Comparison of ENCODE assay signal across 1 fruit fly cellular context in the genomic region with DNA sequence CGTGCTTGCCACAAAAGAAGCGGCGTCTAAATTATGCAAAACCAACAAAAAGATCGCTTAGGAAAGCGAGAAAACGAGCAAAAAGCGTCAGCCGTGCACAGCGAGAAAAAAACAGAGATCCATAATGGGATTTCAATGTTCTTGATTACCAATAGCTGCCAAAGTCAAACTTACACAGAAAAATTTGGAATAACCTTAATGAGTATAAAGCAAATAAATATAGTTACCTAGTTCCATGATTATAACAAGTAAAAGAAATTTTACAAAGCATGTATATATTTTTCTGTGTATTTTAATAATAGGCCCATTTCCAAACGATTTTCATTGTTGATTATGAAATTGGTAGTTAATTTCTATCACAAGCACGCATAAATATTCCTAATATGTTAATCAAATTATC.
TF ChIP-seq lines count a peak whose summit lies in the region.

No protein-coding gene starts in this region.

TF ChIP-seq in whole organism, embryonic, 481 proteins besides CTCF, POLR2A, EP300 and RAD21 (continued from another document and continues in another):
- TF ChIP-seq CG10366 (GFP tag; IDR thresholded peaks at IDR 0.05; lab: Robert Waterston, UW) (peak; percentile 40), maf-S (GFP tag; optimal IDR thresholded peaks at IDR 0.05; lab: Kevin White, UChicago) (no peak), ttk (GFP tag; IDR thresholded peaks at IDR 0.05; lab: Robert Waterston, UW) (peak; percentile 51), D19A (tag; optimal IDR thresholded peaks at IDR 0.05; lab: Kevin White, UChicago) (peak; percentile 53), Rx (GFP tag; IDR thresholded peaks at IDR 0.05; lab: Robert Waterston, UW) (peak; percentile 41; the same call in 1 of the 2 replicates), CG7987 (GFP tag; optimal IDR thresholded peaks at IDR 0.05; lab: Kevin White, UChicago) (no peak), CG6791 (GFP tag; IDR thresholded peaks at IDR 0.05; lab: Robert Waterston, UW; ENCODE audit: partially characterized antibody) (no peak), lmd (GFP tag; IDR thresholded peaks at IDR 0.05; lab: Robert Waterston, UW) (0 out of 2 replicates have a peak, but pooled peaks have one; percentile 10), CG12391 (tag; optimal IDR thresholded peaks at IDR 0.05; lab: Kevin White, UChicago) (peak; percentile 37), CG10959 (GFP tag; IDR thresholded peaks at IDR 0.05; lab: Robert Waterston, UW) (no peak), CG7786 (GFP tag; optimal IDR thresholded peaks at IDR 0.05; lab: Kevin White, UChicago) (no peak), CG31441 (GFP tag; IDR thresholded peaks at IDR 0.05; lab: Robert Waterston, UW) (peak; percentile 77), MTF-1 (GFP tag; optimal IDR thresholded peaks at IDR 0.05; lab: Kevin White, UChicago; ENCODE audit: borderline replicate concordance) (no peak), CG12659 (GFP tag; optimal IDR thresholded peaks at IDR 0.05; lab: Kevin White, UChicago) (peak; percentile 1), ken (GFP tag; IDR thresholded peaks at IDR 0.05; lab: Robert Waterston, UW) (peak; percentile 48; the same call in 1 of the 3 replicates), dan (GFP tag; IDR thresholded peaks at IDR 0.05; lab: Robert Waterston, UW) (no peak), Taf1 (GFP tag; IDR thresholded peaks at IDR 0.05; lab: Robert Waterston, UW) (no peak), CrebB (tag; optimal IDR thresholded peaks at IDR 0.05; lab: Kevin White, UChicago) (no peak), Jarid2 (GFP tag; optimal IDR thresholded peaks at IDR 0.05; lab: Kevin White, UChicago) (no peak), pita (GFP tag; optimal IDR thresholded peaks at IDR 0.05; lab: Kevin White, UChicago) (no peak), CG7839 (tag; optimal IDR thresholded peaks at IDR 0.05; lab: Kevin White, UChicago) (peak; percentile 56), Oli (tag; optimal IDR thresholded peaks at IDR 0.05; lab: Kevin White, UChicago) (peak; percentile 48), Blimp-1 (GFP tag; optimal IDR thresholded peaks at IDR 0.05; lab: Kevin White, UChicago) (peak; percentile 42), fd96Cb (tag; optimal IDR thresholded peaks at IDR 0.05; lab: Kevin White, UChicago) (peak; percentile 70), CG30403 (GFP tag; optimal IDR thresholded peaks at IDR 0.05; lab: Kevin White, UChicago) (peak; percentile 22), Mrtf (GFP tag; IDR thresholded peaks at IDR 0.05; lab: Robert Waterston, UW) (0 out of 3 replicates have a peak, but pooled peaks have one; percentile 15), CG15011 (GFP tag; optimal IDR thresholded peaks at IDR 0.05; lab: Kevin White, UChicago) (no peak), CG6689 (GFP tag; IDR thresholded peaks at IDR 0.05; lab: Robert Waterston, UW) (peak; percentile 38; the same call in 1 of the 2 replicates), CG18262 (tag; optimal IDR thresholded peaks at IDR 0.05; lab: Kevin White, UChicago) (peak; percentile 56), trem (tag; optimal IDR thresholded peaks at IDR 0.05; lab: Kevin White, UChicago) (peak; percentile 17), jigr1 (GFP tag; IDR thresholded peaks at IDR 0.05; lab: Robert Waterston, UW) (0 out of 3 replicates have a peak, but pooled peaks have one; percentile 13), CG11504 (tag; optimal IDR thresholded peaks at IDR 0.05; lab: Kevin White, UChicago) (peak; percentile 81), Med (GFP tag; lab: Kevin White, UChicago) (peak; percentile 51), sqz (GFP tag; optimal IDR thresholded peaks at IDR 0.05; lab: Kevin White, UChicago) (no peak), CG6765 (GFP tag; optimal IDR thresholded peaks at IDR 0.05; lab: Kevin White, UChicago) (no peak), CG17829 (tag; optimal IDR thresholded peaks at IDR 0.05; lab: Kevin White, UChicago) (peak; percentile 52), NfI (GFP tag; optimal IDR thresholded peaks at IDR 0.05; lab: Kevin White, UChicago) (no peak), stc (GFP tag; IDR thresholded peaks at IDR 0.05; lab: Robert Waterston, UW) (peak; percentile 40; the same call in 1 of the 2 replicates), unpg (GFP tag; optimal IDR thresholded peaks at IDR 0.05; lab: Kevin White, UChicago) (peak; percentile 53), abd-A (tag; optimal IDR thresholded peaks at IDR 0.05; lab: Kevin White, UChicago) (peak; percentile 71), CG4730 (GFP tag; IDR thresholded peaks at IDR 0.05; lab: Robert Waterston, UW) (peak; percentile 18; the same call in 1 of the 2 replicates), ap (GFP tag; IDR thresholded peaks at IDR 0.05; lab: Robert Waterston, UW) (0 out of 2 replicates have a peak, but pooled peaks have one; percentile 9), CG4360 (GFP tag; IDR thresholded peaks at IDR 0.05; lab: Robert Waterston, UW) (no peak), Fer3 (tag; optimal IDR thresholded peaks at IDR 0.05; lab: Kevin White, UChicago) (peak; percentile 23), Asciz (GFP tag; optimal IDR thresholded peaks at IDR 0.05; lab: Kevin White, UChicago) (peak; percentile 53), Bdp1 (GFP tag; optimal IDR thresholded peaks at IDR 0.05; lab: Kevin White, UChicago) (no peak), Awh (GFP tag; IDR thresholded peaks at IDR 0.05; lab: Robert Waterston, UW) (peak; percentile 74), Pdp1 (GFP tag; optimal IDR thresholded peaks at IDR 0.05; lab: Kevin White, UChicago) (peak in 1 of 2 experiments; percentile 14), gem (tag; optimal IDR thresholded peaks at IDR 0.05; lab: Kevin White, UChicago) (peak; percentile 68), CG5180 (GFP tag; optimal IDR thresholded peaks at IDR 0.05; lab: Kevin White, UChicago) (peak; percentile 27), pan (optimal IDR thresholded peaks at IDR 0.05; lab: Kevin White, UChicago) (no peak), pan (GFP tag; optimal IDR thresholded peaks at IDR 0.05 in 1 of 2, IDR thresholded peaks at IDR 0.05 in 1 of 2) (peak in 1 of 2 experiments; percentile 50), HLH3B (GFP tag; IDR thresholded peaks at IDR 0.05; lab: Robert Waterston, UW) (peak; percentile 41; the same call in 1 of the 2 replicates), Xrp1 (GFP tag; IDR thresholded peaks at IDR 0.05; lab: Robert Waterston, UW) (peak; percentile 37; the same call in 1 of the 2 replicates), CG9215 (GFP tag; IDR thresholded peaks at IDR 0.05; lab: Robert Waterston, UW) (no peak), Abd-B (GFP tag; optimal IDR thresholded peaks at IDR 0.05; lab: Kevin White, UChicago) (peak; percentile 21), ewg (GFP tag; optimal IDR thresholded peaks at IDR 0.05; lab: Kevin White, UChicago) (peak; percentile 0), row (GFP tag; IDR thresholded peaks at IDR 0.05; lab: Robert Waterston, UW) (peak; percentile 53), CG32767 (GFP tag; IDR thresholded peaks at IDR 0.05; lab: Robert Waterston, UW) (no peak), tio (GFP tag; optimal IDR thresholded peaks at IDR 0.05; lab: Kevin White, UChicago) (no peak), CG18476 (GFP tag; optimal IDR thresholded peaks at IDR 0.05; lab: Kevin White, UChicago) (no peak), Xbp1 (GFP tag; optimal IDR thresholded peaks at IDR 0.05; lab: Kevin White, UChicago) (peak; percentile 36), Sox102F (GFP tag; optimal IDR thresholded peaks at IDR 0.05; lab: Kevin White, UChicago) (peak; percentile 75), zfh1 (GFP tag; IDR thresholded peaks at IDR 0.05; lab: Robert Waterston, UW) (peak; percentile 39; the same call in 1 of the 3 replicates), Ada2b (GFP tag; IDR thresholded peaks at IDR 0.05; lab: Robert Waterston, UW) (peak; percentile 41; the same call in 1 of the 2 replicates), CG13296 (GFP tag; optimal IDR thresholded peaks at IDR 0.05; lab: Kevin White, UChicago) (peak; percentile 32), bsh (GFP tag; optimal IDR thresholded peaks at IDR 0.05; lab: Kevin White, UChicago) (peak in 1 of 2 experiments; percentile 26), trh (GFP tag; optimal IDR thresholded peaks at IDR 0.05; lab: Kevin White, UChicago) (no peak), Oaz (GFP tag; IDR thresholded peaks at IDR 0.05; lab: Robert Waterston, UW) (no peak), CG1603 (tag; optimal IDR thresholded peaks at IDR 0.05; lab: Kevin White, UChicago) (peak; percentile 23), slp2 (GFP tag; optimal IDR thresholded peaks at IDR 0.05; lab: Kevin White, UChicago) (no peak), CG8388 (GFP tag; optimal IDR thresholded peaks at IDR 0.05; lab: Kevin White, UChicago) (peak; percentile 13), CG17385 (GFP tag; optimal IDR thresholded peaks at IDR 0.05; lab: Kevin White, UChicago) (peak; percentile 5), CG6254 (GFP tag; optimal IDR thresholded peaks at IDR 0.05; lab: Kevin White, UChicago) (peak; percentile 32), kah (GFP tag; optimal IDR thresholded peaks at IDR 0.05; lab: Kevin White, UChicago) (peak; percentile 35), Usf (GFP tag; optimal IDR thresholded peaks at IDR 0.05; lab: Kevin White, UChicago) (no peak), tgo (GFP tag; IDR thresholded peaks at IDR 0.05; lab: Robert Waterston, UW) (peak; percentile 22; the same call in 1 of the 3 replicates), CG17186 (GFP tag; optimal IDR thresholded peaks at IDR 0.05; lab: Kevin White, UChicago) (no peak), Nf-YA (GFP tag; IDR thresholded peaks at IDR 0.05; lab: Robert Waterston, UW) (0 out of 2 replicates have a peak, but pooled peaks have one; percentile 16), CG17328 (GFP tag; IDR thresholded peaks at IDR 0.05; lab: Robert Waterston, UW) (no peak; the same call in 1 of the 2 replicates), lbe (GFP tag; optimal IDR thresholded peaks at IDR 0.05; lab: Kevin White, UChicago) (no peak), CG17359 (tag; optimal IDR thresholded peaks at IDR 0.05; lab: Kevin White, UChicago) (peak; percentile 81), ara (GFP tag; IDR thresholded peaks at IDR 0.05; lab: Robert Waterston, UW) (peak; percentile 38; the same call in 1 of the 2 replicates), CG6683 (GFP tag; optimal IDR thresholded peaks at IDR 0.05; lab: Kevin White, UChicago) (no peak), C15 (GFP tag; IDR thresholded peaks at IDR 0.05; lab: Robert Waterston, UW) (no peak), Eip74EF (GFP tag; optimal IDR thresholded peaks at IDR 0.05; lab: Kevin White, UChicago) (peak in 1 of 2 experiments; percentile 58), Hsf (GFP tag; optimal IDR thresholded peaks at IDR 0.05; lab: Kevin White, UChicago) (no peak), Meics (GFP tag; optimal IDR thresholded peaks at IDR 0.05; lab: Kevin White, UChicago) (peak; percentile 4), Ssrp (tag; optimal IDR thresholded peaks at IDR 0.05; lab: Kevin White, UChicago) (peak; percentile 11), CG30431 (GFP tag; optimal IDR thresholded peaks at IDR 0.05; lab: Kevin White, UChicago) (no peak), ranshi (GFP tag; IDR thresholded peaks at IDR 0.05; lab: Robert Waterston, UW) (0 out of 2 replicates have a peak, but pooled peaks have one; percentile 9), CG17612 (GFP tag; IDR thresholded peaks at IDR 0.05; lab: Robert Waterston, UW) (no peak), onecut (GFP tag; IDR thresholded peaks at IDR 0.05; lab: Robert Waterston, UW) (no peak), CG9437 (GFP tag; optimal IDR thresholded peaks at IDR 0.05; lab: Kevin White, UChicago) (no peak), Myb (GFP tag; optimal IDR thresholded peaks at IDR 0.05; lab: Kevin White, UChicago) (no peak), toy (GFP tag; IDR thresholded peaks at IDR 0.05; lab: Robert Waterston, UW) (no peak), CG4424 (GFP tag; optimal IDR thresholded peaks at IDR 0.05; lab: Kevin White, UChicago) (peak; percentile 7), CG11093 (GFP tag; IDR thresholded peaks at IDR 0.05; lab: Robert Waterston, UW) (0 out of 3 replicates have a peak, but pooled peaks have one; percentile 11), grau (tag; optimal IDR thresholded peaks at IDR 0.05; lab: Kevin White, UChicago) (peak; percentile 38), CG10979 (tag; optimal IDR thresholded peaks at IDR 0.05; lab: Kevin White, UChicago) (peak; percentile 63), cas (GFP tag; IDR thresholded peaks at IDR 0.05; lab: Robert Waterston, UW) (no peak), ATbp (GFP tag; optimal IDR thresholded peaks at IDR 0.05; lab: Kevin White, UChicago) (peak; percentile 58), oc (tag; optimal IDR thresholded peaks at IDR 0.05; lab: Kevin White, UChicago) (peak; percentile 51), CG12155 (GFP tag; optimal IDR thresholded peaks at IDR 0.05; lab: Kevin White, UChicago) (no peak), Aef1 (GFP tag; IDR thresholded peaks at IDR 0.05; lab: Robert Waterston, UW) (peak; percentile 27; the same call in 1 of the 3 replicates), CG2712 (tag; optimal IDR thresholded peaks at IDR 0.05; lab: Kevin White, UChicago) (peak; percentile 69), wdn (GFP tag; IDR thresholded peaks at IDR 0.05; lab: Robert Waterston, UW) (no peak), odd (GFP tag; optimal IDR thresholded peaks at IDR 0.05; lab: Kevin White, UChicago) (no peak), gcm (GFP tag; optimal IDR thresholded peaks at IDR 0.05; lab: Kevin White, UChicago) (peak; percentile 18), br (optimal IDR thresholded peaks at IDR 0.05; lab: Kevin White, UChicago) (no peak), CG17912 (GFP tag; optimal IDR thresholded peaks at IDR 0.05; lab: Kevin White, UChicago) (no peak), HLHmδ (GFP tag; optimal IDR thresholded peaks at IDR 0.05; lab: Kevin White, UChicago) (no peak), sens (GFP tag; lab: Kevin White, UChicago) (peak; percentile 88), gt (GFP tag; IDR thresholded peaks at IDR 0.05; lab: Robert Waterston, UW) (no peak), prd (optimal IDR thresholded peaks at IDR 0.05; lab: Kevin White, UChicago) (no peak), prd (GFP tag; IDR thresholded peaks at IDR 0.05; lab: Robert Waterston, UW) (no peak), CG14710 (tag; optimal IDR thresholded peaks at IDR 0.05; lab: Kevin White, UChicago) (peak; percentile 23), nerfin-1 (tag; optimal IDR thresholded peaks at IDR 0.05; lab: Kevin White, UChicago) (peak; percentile 28), dpn (GFP tag; optimal IDR thresholded peaks at IDR 0.05; lab: Kevin White, UChicago) (peak; percentile 2 to 21), CG1024 (GFP tag; IDR thresholded peaks at IDR 0.05; lab: Robert Waterston, UW) (no peak), dmrt99B (tag; optimal IDR thresholded peaks at IDR 0.05; lab: Kevin White, UChicago) (peak; percentile 83), CG16813 (GFP tag; IDR thresholded peaks at IDR 0.05; lab: Robert Waterston, UW; ENCODE audit: partially characterized antibody) (no peak), Sry-β (GFP tag; optimal IDR thresholded peaks at IDR 0.05; lab: Kevin White, UChicago) (no peak), fd3F (GFP tag; optimal IDR thresholded peaks at IDR 0.05; lab: Kevin White, UChicago) (no peak), Hr51 (GFP tag; optimal IDR thresholded peaks at IDR 0.05; lab: Kevin White, UChicago) (peak in 1 of 2 experiments; percentile 74), bcd (GFP tag; optimal IDR thresholded peaks at IDR 0.05; lab: Kevin White, UChicago) (peak; percentile 31)
